Fruit fly (Drosophila melanogaster) whole organism, embryonic: ENCODE measurements around the gene CG11980.

Experiments
- BEAF-32 ChIP-seq: fragments of 200-800 bp; sonication (Bioruptor generic); optimal IDR thresholded peaks from 3 replicates; lab custom pipeline; 2017; ENCODE audit warnings: missing biosample characterization, missing genetic modification characterization, mild to moderate bottlenecking, moderate library complexity, missing genetic modification reagents
- Bteb2 ChIP-seq: fragments of 200-800 bp; sonication (Bioruptor generic); optimal IDR thresholded peaks from 2 replicates; lab custom pipeline; 2016; ENCODE audit warnings: missing biosample characterization, missing genetic modification characterization
- CG11085 ChIP-seq: fragments of 200-800 bp; sonication (Bioruptor generic); IDR thresholded peaks from 2 replicates; pipeline ENCODE4 v1.3.6; 2022; ENCODE audit warnings: missing biosample characterization, missing genetic modification characterization
- CG12071 ChIP-seq: fragments of 200-800 bp; sonication (Bioruptor generic); optimal IDR thresholded peaks from 3 replicates; lab custom pipeline; 2018; ENCODE audit warnings: missing biosample characterization, mild to moderate bottlenecking, missing genetic modification characterization
- CG12391 ChIP-seq: fragments of 200-800 bp; sonication (Bioruptor generic); optimal IDR thresholded peaks from 3 replicates; lab custom pipeline; 2018; ENCODE audit warnings: missing biosample characterization, mild to moderate bottlenecking, missing genetic modification characterization, moderate library complexity
- CG13624 ChIP-seq: fragments of 200-800 bp; sonication (Bioruptor generic); optimal IDR thresholded peaks from 2 replicates; lab custom pipeline; 2016; ENCODE audit warnings: missing biosample characterization, missing genetic modification characterization
- CG15479 ChIP-seq: fragments of 200-800 bp; sonication (Bioruptor generic); optimal IDR thresholded peaks from 3 replicates; lab custom pipeline; 2019; ENCODE audit warnings: missing biosample characterization, mild to moderate bottlenecking, missing genetic modification characterization, moderate library complexity
- CG15514 ChIP-seq: fragments of 200-800 bp; sonication (Bioruptor generic); optimal IDR thresholded peaks from 3 replicates; lab custom pipeline; 2017; ENCODE audit warnings: missing biosample characterization, missing genetic modification characterization, mild to moderate bottlenecking, moderate library complexity, missing genetic modification reagents
- CG18476 ChIP-seq: fragments of 200-800 bp; sonication (Bioruptor generic); optimal IDR thresholded peaks from 2 replicates; lab custom pipeline; 2016; ENCODE audit warnings: missing biosample characterization, mild to moderate bottlenecking, missing genetic modification characterization
- CG2116 ChIP-seq: fragments of 200-800 bp; sonication (Bioruptor generic); optimal IDR thresholded peaks from 3 replicates; lab custom pipeline; 2018; ENCODE audit warnings: missing biosample characterization, mild to moderate bottlenecking, missing genetic modification characterization
- CG3163 ChIP-seq: fragments of 200-800 bp; sonication (Bioruptor generic); optimal IDR thresholded peaks from 3 replicates; lab custom pipeline; 2016; ENCODE audit warnings: missing biosample characterization, missing genetic modification characterization
- CG3847 ChIP-seq: fragments of 200-800 bp; sonication (Bioruptor generic); IDR thresholded peaks from 2 replicates; pipeline ENCODE4 v1.3.6; 2022; ENCODE audit warnings: missing biosample characterization, missing genetic modification characterization
- CG4707 ChIP-seq: fragments of 200-800 bp; sonication (Bioruptor generic); optimal IDR thresholded peaks from 2 replicates; lab custom pipeline; 2018; ENCODE audit warnings: missing biosample characterization, mild to moderate bottlenecking, missing genetic modification characterization, moderate library complexity
- CG6272 ChIP-seq: fragments of 200-800 bp; sonication (Bioruptor generic); IDR thresholded peaks from 2 replicates; pipeline ENCODE4 v1.3.6; 2022; ENCODE audit warnings: missing biosample characterization, missing genetic modification characterization
- CG6654 ChIP-seq: fragments of 200-800 bp; sonication (Bioruptor generic); optimal IDR thresholded peaks from 2 replicates; lab custom pipeline; 2017; ENCODE audit warnings: missing biosample characterization, mild to moderate bottlenecking, missing genetic modification characterization
- CG7928 ChIP-seq: fragments of 200-800 bp; sonication (Bioruptor generic); optimal IDR thresholded peaks from 2 replicates; lab custom pipeline; 2017; ENCODE audit warnings: missing biosample characterization, mild to moderate bottlenecking, missing genetic modification characterization
- CG9437 ChIP-seq: fragments of 200-800 bp; sonication (Bioruptor generic); optimal IDR thresholded peaks from 2 replicates; lab custom pipeline; 2018; ENCODE audit warnings: missing biosample characterization, mild to moderate bottlenecking, missing genetic modification characterization
- CrebB ChIP-seq: fragments of 200-800 bp; sonication (Bioruptor generic); optimal IDR thresholded peaks from 3 replicates; lab custom pipeline; 2018; ENCODE audit warnings: missing biosample characterization, mild to moderate bottlenecking, missing genetic modification characterization
- D19B ChIP-seq: fragments of 200-800 bp; sonication (Bioruptor generic); optimal IDR thresholded peaks from 2 replicates; lab custom pipeline; 2017; ENCODE audit warnings: missing biosample characterization, mild to moderate bottlenecking, missing genetic modification characterization
- Dek ChIP-seq: fragments of 200-800 bp; sonication (Bioruptor generic); optimal IDR thresholded peaks from 3 replicates; lab custom pipeline; 2019; ENCODE audit warnings: missing biosample characterization, mild to moderate bottlenecking, missing genetic modification characterization, moderate library complexity
- Dfd ChIP-seq, 2 experiments: fragments of >200 bp; optimal IDR thresholded peaks; 2 replicates each; lab custom pipeline; 2017; ENCODE audit warnings: missing biosample characterization in 2 of 2, missing genetic modification characterization in 2 of 2
- Dll ChIP-seq: fragments of 200-800 bp; sonication (Bioruptor generic); IDR thresholded peaks from 4 replicates; pipeline ENCODE4 v1.3.6; 2022; ENCODE audit warnings: missing biosample characterization, missing genetic modification characterization; ENCODE audit not compliant: partially characterized antibody
- Doc2 ChIP-seq: fragments of 200-800 bp; sonication (Bioruptor generic); IDR thresholded peaks from 2 replicates; pipeline ENCODE4 v1.3.6; 2022; ENCODE audit warnings: missing biosample characterization, missing genetic modification characterization
- Dref ChIP-seq: fragments of 200-800 bp; sonication (Bioruptor generic); IDR thresholded peaks from 2 replicates; pipeline ENCODE4 v1.3.6; 2022; ENCODE audit warnings: missing biosample characterization, missing genetic modification characterization
- Drgx ChIP-seq: fragments of 200-800 bp; sonication (Bioruptor generic); IDR thresholded peaks from 2 replicates; pipeline ENCODE4 v1.3.6; 2022; ENCODE audit warnings: missing biosample characterization, missing genetic modification characterization
- Gug ChIP-seq: fragments of 200-800 bp; sonication (Bioruptor generic); IDR thresholded peaks from 4 replicates; pipeline ENCODE4 v1.3.6; 2022; ENCODE audit warnings: missing biosample characterization, missing genetic modification characterization
- HLH3B ChIP-seq: fragments of 200-800 bp; sonication (Bioruptor generic); IDR thresholded peaks from 2 replicates; pipeline ENCODE4 v1.3.6; 2022; ENCODE audit warnings: missing biosample characterization, missing genetic modification characterization
- HLH54F ChIP-seq: fragments of 200-800 bp; sonication (Bioruptor generic); optimal IDR thresholded peaks from 3 replicates; lab custom pipeline; 2016; ENCODE audit warnings: missing biosample characterization, missing genetic modification characterization
- MBD-R2 ChIP-seq: fragments of 200-800 bp; sonication (Bioruptor generic); IDR thresholded peaks from 2 replicates; pipeline ENCODE4 v1.3.6; 2022; ENCODE audit warnings: missing biosample characterization, missing genetic modification characterization
- MESR4 ChIP-seq: fragments of 200-800 bp; sonication (Bioruptor generic); optimal IDR thresholded peaks from 2 replicates; lab custom pipeline; 2018; ENCODE audit warnings: missing biosample characterization, mild to moderate bottlenecking, missing genetic modification characterization, moderate library complexity
- Oaz ChIP-seq: fragments of 200-800 bp; sonication (Bioruptor generic); IDR thresholded peaks from 2 replicates; pipeline ENCODE4 v1.3.6; 2022; ENCODE audit warnings: missing biosample characterization, missing genetic modification characterization
- Ravus ChIP-seq: fragments of 200-800 bp; sonication (Bioruptor generic); IDR thresholded peaks from 2 replicates; pipeline ENCODE4 v1.3.6; 2022; ENCODE audit warnings: missing biosample characterization, missing genetic modification characterization
- Usf ChIP-seq: fragments of 200-800 bp; sonication (Bioruptor generic); optimal IDR thresholded peaks from 2 replicates; lab custom pipeline; 2017; ENCODE audit warnings: missing genotype, missing biosample characterization, missing genetic modification characterization
- ash1 ChIP-seq: fragments of 200-800 bp; sonication (Bioruptor generic); optimal IDR thresholded peaks from 2 replicates; lab custom pipeline; 2018; ENCODE audit warnings: missing biosample characterization, mild to moderate bottlenecking, missing genetic modification characterization
- cato ChIP-seq: fragments of 200-800 bp; sonication (Bioruptor generic); optimal IDR thresholded peaks from 2 replicates; lab custom pipeline; 2016; ENCODE audit warnings: missing biosample characterization, missing genetic modification characterization, borderline replicate concordance
- esg ChIP-seq: fragments of 200-800 bp; sonication (Bioruptor generic); conservative IDR thresholded peaks from 2 replicates; pipeline ENCODE4 v1.3.6; 2022; ENCODE audit warnings: missing biosample characterization, missing genetic modification characterization
- fru ChIP-seq: fragments of >200 bp; optimal IDR thresholded peaks from 2 replicates; lab custom pipeline; 2017
- gsb ChIP-seq: fragments of 200-800 bp; sonication (Bioruptor generic); IDR thresholded peaks from 2 replicates; pipeline ENCODE4 v1.3.6; 2022; ENCODE audit warnings: missing biosample characterization, missing genetic modification characterization
- gt ChIP-seq: fragments of 200-800 bp; sonication (Bioruptor generic); IDR thresholded peaks from 2 replicates; pipeline ENCODE4 v1.3.6; 2022; ENCODE audit warnings: missing biosample characterization, missing genetic modification characterization
- ham ChIP-seq: fragments of 200-800 bp; sonication (Bioruptor generic); IDR thresholded peaks from 2 replicates; pipeline ENCODE4 v1.3.6; 2022; ENCODE audit warnings: missing biosample characterization, missing genetic modification characterization
- kah ChIP-seq: fragments of 200-800 bp; sonication (Bioruptor generic); optimal IDR thresholded peaks from 2 replicates; lab custom pipeline; 2018; ENCODE audit warnings: missing biosample characterization, mild to moderate bottlenecking, missing genetic modification characterization
- lola ChIP-seq, 3 experiments: fragments of >200 bp in 2 of 3; fragments of 200-800 bp in 1 of 3; sonication (Bioruptor generic) in 1 of 3; optimal IDR thresholded peaks; 2 replicates each; lab custom pipeline; 2017 to 2019; ENCODE audit warnings: missing biosample characterization in 3 of 3, missing genetic modification characterization in 3 of 3, mild to moderate bottlenecking in 1 of 3, moderate library complexity in 1 of 3
- pan ChIP-seq, 4 experiments: fragments of >200 bp in 3 of 4; fragments of 200-800 bp in 1 of 4; sonication (Bioruptor generic) in 1 of 4; optimal IDR thresholded peaks in 3 of 4; IDR thresholded peaks in 1 of 4; 2 replicates each; pipeline versions ENCODE4 v1.3.6 to Lab custom; 2017 to 2022; ENCODE audit warnings: missing biosample characterization in 2 of 4, missing genetic modification characterization in 2 of 4, mixed read lengths in 1 of 4
- peb ChIP-seq: fragments of 200-800 bp; sonication (Bioruptor generic); IDR thresholded peaks from 2 replicates; pipeline ENCODE4 v1.3.6; 2022; ENCODE audit warnings: missing biosample characterization, missing genetic modification characterization
- pzg ChIP-seq: fragments of 200-800 bp; sonication (Bioruptor generic); optimal IDR thresholded peaks from 3 replicates; lab custom pipeline; 2018; ENCODE audit warnings: missing biosample characterization, mild to moderate bottlenecking, missing genetic modification characterization, moderate library complexity
- sens-2 ChIP-seq: fragments of 200-800 bp; sonication (Bioruptor generic); IDR thresholded peaks from 2 replicates; pipeline ENCODE4 v1.3.6; 2022; ENCODE audit warnings: missing biosample characterization, missing genetic modification characterization
- tap ChIP-seq: fragments of 200-800 bp; optimal IDR thresholded peaks from 3 replicates; lab custom pipeline; 2019; ENCODE audit warnings: missing biosample characterization, mild to moderate bottlenecking, missing genetic modification characterization, moderate library complexity
- unc-4 ChIP-seq: fragments of 200-800 bp; sonication (Bioruptor generic); IDR thresholded peaks from 2 replicates; pipeline ENCODE4 v1.3.6; 2022; ENCODE audit warnings: missing biosample characterization, missing genetic modification characterization; ENCODE audit not compliant: partially characterized antibody
- wdn ChIP-seq: fragments of 200-800 bp; sonication (Bioruptor generic); IDR thresholded peaks from 2 replicates; pipeline ENCODE4 v1.3.6; 2022; ENCODE audit warnings: missing biosample characterization, missing genetic modification characterization
- yki ChIP-seq: fragments of >200 bp; optimal IDR thresholded peaks from 3 replicates; lab custom pipeline; 2018
- zfh1 ChIP-seq: fragments of 200-800 bp; sonication (Bioruptor generic); IDR thresholded peaks from 3 replicates; pipeline ENCODE4 v1.3.6; 2022; ENCODE audit warnings: missing biosample characterization, missing genetic modification characterization
- zfh2 ChIP-seq: fragments of 200-800 bp; sonication (Bioruptor generic); optimal IDR thresholded peaks from 2 replicates; lab custom pipeline; 2016; ENCODE audit warnings: missing biosample characterization, missing genetic modification characterization

The CG11980 gene

DNA sequence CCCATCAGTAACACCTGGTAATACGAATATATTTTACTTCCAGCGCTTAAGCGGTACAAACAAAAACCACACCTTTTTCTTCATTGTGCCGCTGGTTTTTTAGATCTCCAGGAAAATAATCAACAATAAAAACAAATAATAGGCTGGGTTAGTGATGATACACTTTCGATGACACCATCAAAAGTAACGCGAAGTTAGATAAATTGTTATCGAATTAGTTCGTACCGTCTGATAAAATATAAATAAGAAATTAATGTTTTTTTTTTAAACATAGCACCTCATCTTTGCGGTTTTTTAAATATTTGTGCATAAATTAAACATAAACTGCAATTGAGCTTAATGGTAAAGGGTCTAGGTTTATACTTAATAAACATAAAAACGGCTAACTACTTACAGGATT is 19.7 kb upstream of the CG11980 start, which contains the start of gene RagA-B:
Gene RagA-B (minus strand): TSS at position 175 of the 400 bp plus-strand sequence.
- TF ChIP-seq ash1 (no peak), kah (GFP tag; lab: Kevin White, UChicago) (no peak), esg (GFP tag; lab: Robert Waterston, UW) (no peak), CG15479 (GFP tag; lab: Kevin White, UChicago) (no peak), Dll (GFP tag; lab: Robert Waterston, UW) (0 out of 4 replicates have a peak, but pooled peaks have one; percentile 54), HLH3B (GFP tag; lab: Robert Waterston, UW) (no peak), Oaz (no peak), CG3847 (GFP tag; lab: Robert Waterston, UW) (no peak), CG3163 (no peak), Bteb2 (GFP tag; lab: Kevin White, UChicago) (no peak), CrebB (tag; lab: Kevin White, UChicago) (no peak), Drgx (GFP tag; lab: Robert Waterston, UW) (no peak), CG2116 (GFP tag; lab: Kevin White, UChicago) (peak; percentile 62), HLH54F (GFP tag; lab: Kevin White, UChicago) (no peak), Gug (GFP tag; lab: Robert Waterston, UW) (no peak), Ravus (no peak), Usf (no peak), fru (lab: Kevin White, UChicago) (no peak), MBD-R2 (GFP tag; lab: Robert Waterston, UW) (peak; percentile 37; the same call in 1 of the 2 replicates), BEAF-32 (GFP tag; lab: Kevin White, UChicago) (no peak), CG11085 (no peak), Doc2 (GFP tag; lab: Robert Waterston, UW) (no peak), MESR4 (peak; percentile 65), CG15514 (GFP tag; lab: Kevin White, UChicago) (peak; percentile 84), Dref (peak; percentile 60), CG6272 (no peak), yki (lab: Kevin White, UChicago) (no peak), zfh2 (GFP tag; lab: Kevin White, UChicago) (no peak), tap (tag; lab: Kevin White, UChicago) (no peak), ham (GFP tag; lab: Robert Waterston, UW) (no peak), CG9437 (GFP tag; lab: Kevin White, UChicago) (peak; percentile 16), wdn (GFP tag; lab: Robert Waterston, UW) (no peak), CG18476 (GFP tag; lab: Kevin White, UChicago) (no peak), CG4707 (GFP tag; lab: Kevin White, UChicago) (no peak), CG12071 (GFP tag; lab: Kevin White, UChicago) (no peak), unc-4 (GFP tag; lab: Robert Waterston, UW) (0 out of 2 replicates have a peak, but pooled peaks have one; percentile 11), gt (GFP tag; lab: Robert Waterston, UW) (no peak), Dek (tag; lab: Kevin White, UChicago) (no peak), CG7928 (GFP tag; lab: Kevin White, UChicago) (no peak), CG12391 (no peak), peb (no peak), CG13624 (GFP tag; lab: Kevin White, UChicago) (no peak), sens-2 (no peak), pzg (GFP tag; lab: Kevin White, UChicago) (peak; percentile 5), gsb (GFP tag; lab: Robert Waterston, UW) (no peak), D19B (no peak), zfh1 (no peak), Dfd (GFP tag; optimal IDR thresholded peaks at IDR 0.05; lab: Kevin White, UChicago) (no peak), CG6654 (GFP tag; lab: Kevin White, UChicago) (no peak), cato (GFP tag; lab: Kevin White, UChicago) (no peak), pan (optimal IDR thresholded peaks at IDR 0.05; lab: Kevin White, UChicago) (no peak), pan (GFP tag; optimal IDR thresholded peaks at IDR 0.05 in 1 of 2, IDR thresholded peaks at IDR 0.05 in 1 of 2) (no peak), lola (GFP tag; optimal IDR thresholded peaks at IDR 0.05; lab: Kevin White, UChicago) (no peak)
